Fruit fly (Drosophila melanogaster) whole organism, wandering third instar larva: ENCODE results near the gene CG42305.

ENCODE experiments used
- Abd-B ChIP-seq: fragments of >200 bp; optimal IDR thresholded peaks from 2 replicates; lab custom pipeline; 2017; ENCODE audit warnings: missing biosample characterization, missing genetic modification characterization
- CG9705 ChIP-seq: fragments of 200-800 bp; sonication (Bioruptor generic); optimal IDR thresholded peaks from 2 replicates; lab custom pipeline; 2018; ENCODE audit warnings: missing biosample characterization, mild to moderate bottlenecking, missing genetic modification characterization
- CrebA ChIP-seq: fragments of 200-800 bp; sonication (Bioruptor generic); optimal IDR thresholded peaks from 2 replicates; lab custom pipeline; 2016; ENCODE audit warnings: missing biosample characterization, mild to moderate bottlenecking, missing genetic modification characterization, borderline replicate concordance
- Dif ChIP-seq: fragments of 200-275, 200-300 bp; sonication (Bioruptor generic); optimal IDR thresholded peaks from 2 replicates; lab custom pipeline; 2018; ENCODE audit warnings: missing biosample characterization, missing genetic modification characterization; ENCODE audit not compliant: partially characterized antibody
- Hr78 ChIP-seq: fragments of >200 bp; optimal IDR thresholded peaks from 2 replicates; lab custom pipeline; 2017; ENCODE audit warnings: missing biosample characterization, missing genetic modification characterization
- Myc ChIP-seq: fragments of >200 bp; optimal IDR thresholded peaks from 2 replicates; lab custom pipeline; 2017
- N ChIP-seq: fragments of >200 bp; optimal IDR thresholded peaks from 2 replicates; lab custom pipeline; 2018; ENCODE audit warnings: missing biosample characterization, missing external identifiers, missing genetic modification characterization
- Vsx2 ChIP-seq: fragments of 200-300, 225-300 bp; sonication (Bioruptor generic); optimal IDR thresholded peaks from 2 replicates; lab custom pipeline; 2018; ENCODE audit warnings: missing biosample characterization, missing genetic modification characterization; ENCODE audit not compliant: partially characterized antibody
- foxo ChIP-seq, 2 experiments: fragments of 200-800 bp; sonication (Bioruptor generic); optimal IDR thresholded peaks; 2 replicates in 1 of 2; 3 replicates in 1 of 2; lab custom pipeline; 2016 to 2017; ENCODE audit warnings: missing biosample characterization in 2 of 2, missing genetic modification characterization in 2 of 2
- lola ChIP-seq: fragments of >200 bp; optimal IDR thresholded peaks from 2 replicates; lab custom pipeline; 2017; ENCODE audit warnings: missing biosample characterization, missing genetic modification characterization
- pan ChIP-seq: fragments of >200 bp; optimal IDR thresholded peaks from 2 replicates; lab custom pipeline; 2017
- psq ChIP-seq: fragments of 200-800 bp; sonication (Bioruptor generic); optimal IDR thresholded peaks from 3 replicates; lab custom pipeline; 2017; ENCODE audit warnings: missing biosample characterization, mild to moderate bottlenecking, missing genetic modification characterization, moderate library complexity
- sv ChIP-seq: fragments of 200-800 bp; sonication (Bioruptor generic); optimal IDR thresholded peaks from 3 replicates; lab custom pipeline; 2016; ENCODE audit warnings: missing biosample characterization, missing genetic modification characterization
- usp ChIP-seq: fragments of >200 bp; optimal IDR thresholded peaks from 2 replicates; lab custom pipeline; 2017; ENCODE audit warnings: missing biosample characterization, missing genetic modification characterization

- no peak for TF ChIP-seq CG9705 (GFP tag; lab: Kevin White, UChicago)
- TF ChIP-seq usp, result no peak
- no peak for TF ChIP-seq Vsx2 (GFP tag; lab: Kevin White, UChicago)
- TF ChIP-seq Myc (lab: Kevin White, UChicago), result no peak
- no peak for TF ChIP-seq lola (GFP tag; lab: Kevin White, UChicago)
- no peak for TF ChIP-seq psq
- TF ChIP-seq Abd-B (GFP tag; lab: Kevin White, UChicago), result no peak
- TF ChIP-seq sv, result no peak
- no peak for TF ChIP-seq Dif
- no peak for TF ChIP-seq CrebA (GFP tag; lab: Kevin White, UChicago)
- TF ChIP-seq foxo (GFP tag; optimal IDR thresholded peaks at IDR 0.05; lab: Kevin White, UChicago), result no peak
- TF ChIP-seq pan (lab: Kevin White, UChicago), result no peak
- TF ChIP-seq N, result no peak
- no peak for TF ChIP-seq Hr78 (GFP tag; lab: Kevin White, UChicago)
Observed at dm6 chr2L:18805247-18805636, 7.2 kb upstream of the CG42305 start, which contains the start of gene CG43814.
